Fruit fly (Drosophila melanogaster) whole organism, embryonic: ENCODE results near the gene wg.
A peak's percentile ranks its signal among the peaks of the same experiment; 100 is the strongest.

Source experiments
- Ada2b ChIP-seq: fragments of 200-800 bp; sonication (Bioruptor generic); IDR thresholded peaks from 2 replicates; pipeline ENCODE4 v1.3.6; 2022; ENCODE audit warnings: missing biosample characterization, missing genetic modification characterization
- Aef1 ChIP-seq: fragments of 200-800 bp; sonication (Bioruptor generic); IDR thresholded peaks from 3 replicates; pipeline ENCODE4 v1.3.6; 2022; ENCODE audit warnings: missing biosample characterization, missing genetic modification characterization
- Bdp1 ChIP-seq: fragments of 200-800 bp; sonication (Bioruptor generic); optimal IDR thresholded peaks from 3 replicates; lab custom pipeline; 2016; ENCODE audit warnings: missing biosample characterization, missing genetic modification characterization
- Blimp-1 ChIP-seq: fragments of 200-800 bp; sonication (Bioruptor generic); optimal IDR thresholded peaks from 3 replicates; lab custom pipeline; 2018; ENCODE audit warnings: missing biosample characterization, missing genetic modification characterization, mild to moderate bottlenecking, moderate library complexity, missing genetic modification reagents
- CG10274 ChIP-seq: fragments of 200-800 bp; sonication (Bioruptor generic); optimal IDR thresholded peaks from 3 replicates; lab custom pipeline; 2017; ENCODE audit warnings: missing biosample characterization, mild to moderate bottlenecking, missing genetic modification characterization
- CG11398 ChIP-seq: fragments of 200-800 bp; sonication (Bioruptor generic); optimal IDR thresholded peaks from 2 replicates; lab custom pipeline; 2016; ENCODE audit warnings: missing biosample characterization, missing genetic modification characterization
- CG12219 ChIP-seq: fragments of 200-800 bp; sonication (Bioruptor generic); optimal IDR thresholded peaks from 3 replicates; lab custom pipeline; 2018; ENCODE audit warnings: missing biosample characterization, mild to moderate bottlenecking, missing genetic modification characterization
- CG14710 ChIP-seq: fragments of 200-800 bp; sonication (Bioruptor generic); optimal IDR thresholded peaks from 3 replicates; lab custom pipeline; 2019; ENCODE audit warnings: missing biosample characterization, mild to moderate bottlenecking, missing genetic modification characterization, moderate library complexity
- CG15269 ChIP-seq: fragments of 200-800 bp; sonication (Bioruptor generic); optimal IDR thresholded peaks from 2 replicates; lab custom pipeline; 2018; ENCODE audit warnings: missing biosample characterization, mild to moderate bottlenecking, missing genetic modification characterization, moderate library complexity
- CG15479 ChIP-seq: fragments of 200-800 bp; sonication (Bioruptor generic); optimal IDR thresholded peaks from 3 replicates; lab custom pipeline; 2019; ENCODE audit warnings: missing biosample characterization, mild to moderate bottlenecking, missing genetic modification characterization, moderate library complexity
- CG1602 ChIP-seq: fragments of 200-800 bp; sonication (Bioruptor generic); optimal IDR thresholded peaks from 3 replicates; lab custom pipeline; 2016; ENCODE audit warnings: missing biosample characterization, missing genetic modification characterization
- CG16813 ChIP-seq: fragments of 200-800 bp; sonication (Bioruptor generic); IDR thresholded peaks from 3 replicates; pipeline ENCODE4 v1.3.6; 2022; ENCODE audit warnings: missing biosample characterization, missing genetic modification characterization; ENCODE audit not compliant: partially characterized antibody
- CG17186 ChIP-seq: fragments of 200-800 bp; sonication (Bioruptor generic); optimal IDR thresholded peaks from 3 replicates; lab custom pipeline; 2017; ENCODE audit warnings: missing biosample characterization, missing genetic modification reagents, missing genetic modification characterization
- CG17359 ChIP-seq: fragments of 200-800 bp; sonication (Bioruptor generic); optimal IDR thresholded peaks from 3 replicates; lab custom pipeline; 2018; ENCODE audit warnings: missing biosample characterization, mild to moderate bottlenecking, missing genetic modification characterization, moderate library complexity
- CG17612 ChIP-seq: fragments of 200-800 bp; sonication (Bioruptor generic); IDR thresholded peaks from 2 replicates; pipeline ENCODE4 v1.3.6; 2022; ENCODE audit warnings: missing biosample characterization, missing genetic modification characterization
- CG1832 ChIP-seq: fragments of 200-800 bp; sonication (Bioruptor generic); optimal IDR thresholded peaks from 2 replicates; lab custom pipeline; 2017; ENCODE audit warnings: missing biosample characterization, mild to moderate bottlenecking, missing genetic modification characterization, inconsistent platforms
- CG3065 ChIP-seq: fragments of 200-800 bp; sonication (Bioruptor generic); optimal IDR thresholded peaks from 2 replicates; lab custom pipeline; 2016; ENCODE audit warnings: missing biosample characterization, missing genetic modification characterization
- CG31441 ChIP-seq: fragments of 200-800 bp; sonication (Bioruptor generic); IDR thresholded peaks from 2 replicates; pipeline ENCODE4 v1.3.6; 2022; ENCODE audit warnings: missing biosample characterization, missing genetic modification characterization
- CG3407 ChIP-seq: fragments of 200-800 bp; sonication (Bioruptor generic); optimal IDR thresholded peaks from 2 replicates; lab custom pipeline; 2018; ENCODE audit warnings: missing biosample characterization, mild to moderate bottlenecking, missing genetic modification characterization
- CG6175 ChIP-seq: fragments of 200-800 bp; sonication (Bioruptor generic); IDR thresholded peaks from 3 replicates; pipeline ENCODE4 v1.3.6; 2022; ENCODE audit warnings: missing biosample characterization, missing genetic modification characterization
- CG7556 ChIP-seq: fragments of 200-800 bp; sonication (Bioruptor generic); optimal IDR thresholded peaks from 2 replicates; lab custom pipeline; 2017; ENCODE audit warnings: missing biosample characterization, mild to moderate bottlenecking, missing genetic modification characterization
- CG8359 ChIP-seq: fragments of 200-800 bp; sonication (Bioruptor generic); optimal IDR thresholded peaks from 2 replicates; lab custom pipeline; 2017; ENCODE audit warnings: missing biosample characterization, mild to moderate bottlenecking, missing genetic modification characterization, borderline replicate concordance
- CG9727 ChIP-seq: fragments of 200-800 bp; sonication (Bioruptor generic); optimal IDR thresholded peaks from 3 replicates; lab custom pipeline; 2017; ENCODE audit warnings: missing biosample characterization, mild to moderate bottlenecking, missing genetic modification characterization
- CG9817 ChIP-seq: fragments of 200-800 bp; sonication (Bioruptor generic); optimal IDR thresholded peaks from 2 replicates; lab custom pipeline; 2018; ENCODE audit warnings: missing biosample characterization, mild to moderate bottlenecking, missing genetic modification characterization, moderate library complexity
- Chrac-16 ChIP-seq: fragments of 200-800 bp; sonication (Bioruptor generic); optimal IDR thresholded peaks from 3 replicates; lab custom pipeline; 2016; ENCODE audit warnings: missing biosample characterization, missing genetic modification characterization
- Eip74EF ChIP-seq, 2 experiments: fragments of 200-800 bp in 1 of 2; fragments of >200 bp in 1 of 2; sonication (Bioruptor generic) in 1 of 2; optimal IDR thresholded peaks; 2 replicates each; lab custom pipeline; 2017 to 2019; ENCODE audit warnings: missing biosample characterization in 2 of 2, missing genetic modification characterization in 2 of 2, mild to moderate bottlenecking in 1 of 2, moderate library complexity in 1 of 2
- MBD-R2 ChIP-seq: fragments of 200-800 bp; sonication (Bioruptor generic); IDR thresholded peaks from 2 replicates; pipeline ENCODE4 v1.3.6; 2022; ENCODE audit warnings: missing biosample characterization, missing genetic modification characterization
- Sox102F ChIP-seq: fragments of 200-800 bp; sonication (Bioruptor generic); optimal IDR thresholded peaks from 2 replicates; lab custom pipeline; 2018; ENCODE audit warnings: missing biosample characterization, mild to moderate bottlenecking, missing genetic modification characterization, moderate library complexity
- Xrp1 ChIP-seq: fragments of 200-800 bp; sonication (Bioruptor generic); IDR thresholded peaks from 2 replicates; pipeline ENCODE4 v1.3.6; 2022; ENCODE audit warnings: missing biosample characterization, missing genetic modification characterization
- YL-1 ChIP-seq: fragments of 200-800 bp; sonication (Bioruptor generic); optimal IDR thresholded peaks from 3 replicates; lab custom pipeline; 2017; ENCODE audit warnings: missing biosample characterization, mild to moderate bottlenecking, missing genetic modification characterization
- al ChIP-seq: fragments of 200-800 bp; sonication (Bioruptor generic); IDR thresholded peaks from 2 replicates; pipeline ENCODE4 v1.3.6; 2022; ENCODE audit warnings: missing biosample characterization, missing genetic modification characterization
- bowl ChIP-seq: fragments of 200-800 bp; sonication (Bioruptor generic); IDR thresholded peaks from 2 replicates; pipeline ENCODE4 v1.3.6; 2022; ENCODE audit warnings: missing biosample characterization, missing genetic modification characterization
- chif ChIP-seq, 2 experiments: fragments of 200-800 bp; sonication (Bioruptor generic); optimal IDR thresholded peaks; 3 replicates each; lab custom pipeline; 2016; ENCODE audit warnings: missing biosample characterization in 2 of 2, missing genetic modification characterization in 2 of 2
- cwo ChIP-seq: fragments of 200-800 bp; sonication (Bioruptor generic); optimal IDR thresholded peaks from 3 replicates; lab custom pipeline; 2017; ENCODE audit warnings: missing biosample characterization, missing genetic modification characterization, mild to moderate bottlenecking, moderate library complexity, missing genetic modification reagents
- da ChIP-seq: fragments of 200-800 bp; sonication (Bioruptor generic); optimal IDR thresholded peaks from 2 replicates; lab custom pipeline; 2016; ENCODE audit warnings: missing biosample characterization, missing genetic modification characterization
- dmrt99B ChIP-seq: fragments of 200-800 bp; sonication (Bioruptor generic); optimal IDR thresholded peaks from 2 replicates; lab custom pipeline; 2018; ENCODE audit warnings: missing biosample characterization, mild to moderate bottlenecking, missing genetic modification characterization, moderate library complexity
- fd102C ChIP-seq: fragments of 200-800 bp; sonication (Bioruptor generic); optimal IDR thresholded peaks from 2 replicates; lab custom pipeline; 2018; ENCODE audit warnings: missing biosample characterization, mild to moderate bottlenecking, missing genetic modification characterization, moderate library complexity
- grau ChIP-seq: fragments of 200-800 bp; optimal IDR thresholded peaks from 3 replicates; lab custom pipeline; 2019; ENCODE audit warnings: missing biosample characterization, mild to moderate bottlenecking, missing genetic modification characterization, moderate library complexity
- grn ChIP-seq: fragments of 200-800 bp; sonication (Bioruptor generic); optimal IDR thresholded peaks from 3 replicates; lab custom pipeline; 2017; ENCODE audit warnings: missing biosample characterization, missing genetic modification characterization
- insv ChIP-seq, 2 experiments: fragments of 200-800 bp; sonication (Bioruptor generic); optimal IDR thresholded peaks; 3 replicates each; lab custom pipeline; 2016 to 2018; ENCODE audit warnings: missing biosample characterization in 2 of 2, missing genetic modification characterization in 2 of 2
- scrt ChIP-seq: fragments of 200-800 bp; sonication (Bioruptor generic); optimal IDR thresholded peaks from 2 replicates; lab custom pipeline; 2018; ENCODE audit warnings: missing biosample characterization, mild to moderate bottlenecking, missing genetic modification characterization, moderate library complexity
- slou ChIP-seq: fragments of 200-800 bp; sonication (Bioruptor generic); optimal IDR thresholded peaks from 3 replicates; lab custom pipeline; 2016; ENCODE audit warnings: missing biosample characterization, missing genetic modification characterization
- sob ChIP-seq: fragments of 200-800 bp; sonication (Bioruptor generic); IDR thresholded peaks from 2 replicates; pipeline ENCODE4 v1.3.6; 2022; ENCODE audit warnings: missing biosample characterization, missing genetic modification characterization
- sr ChIP-seq: fragments of 200-800 bp; sonication (Bioruptor generic); IDR thresholded peaks from 3 replicates; pipeline ENCODE4 v1.3.6; 2022; ENCODE audit warnings: missing biosample characterization, missing genetic modification characterization
- tna ChIP-seq: fragments of 200-800 bp; sonication (Bioruptor generic); IDR thresholded peaks from 2 replicates; pipeline ENCODE4 v1.3.6; 2022; ENCODE audit warnings: missing biosample characterization, missing genetic modification characterization; ENCODE audit not compliant: partially characterized antibody
- trem ChIP-seq: fragments of 200-800 bp; optimal IDR thresholded peaks from 3 replicates; lab custom pipeline; 2019; ENCODE audit warnings: missing biosample characterization, mild to moderate bottlenecking, missing genetic modification characterization, moderate library complexity
- twi ChIP-seq: fragments of 200-800 bp; optimal IDR thresholded peaks from 2 replicates; lab custom pipeline; 2019; ENCODE audit warnings: missing biosample characterization, mild to moderate bottlenecking, missing genetic modification characterization, moderate library complexity
- vvl ChIP-seq: fragments of 200-800 bp; sonication (Bioruptor generic); IDR thresholded peaks from 2 replicates; pipeline ENCODE4 v1.3.6; 2022; ENCODE audit warnings: missing biosample characterization, missing genetic modification characterization
- z ChIP-seq: fragments of 200-800 bp; sonication (Bioruptor generic); IDR thresholded peaks from 3 replicates; pipeline ENCODE4 v1.3.6; 2022; ENCODE audit warnings: missing biosample characterization, missing genetic modification characterization
- zen2 ChIP-seq: fragments of 200-800 bp; sonication (Bioruptor generic); IDR thresholded peaks from 3 replicates; pipeline ENCODE4 v1.3.6; 2022; ENCODE audit warnings: missing biosample characterization, missing genetic modification characterization; ENCODE audit not compliant: partially characterized antibody

wg gene

dm6 chr2L:7258105-7258504 is 48.9 kb upstream of the wg start (continued):
- TF ChIP-seq CG12219 (GFP tag; lab: Kevin White, UChicago), result no peak
- peak; percentile 6 for TF ChIP-seq dmrt99B
- TF ChIP-seq trem (tag; lab: Kevin White, UChicago), result peak; percentile 17
- peak; percentile 55 for TF ChIP-seq Chrac-16 (GFP tag; lab: Kevin White, UChicago)
- no peak for TF ChIP-seq CG31441 (GFP tag; lab: Robert Waterston, UW)
- TF ChIP-seq vvl (GFP tag; lab: Robert Waterston, UW), result peak; percentile 70
- TF ChIP-seq Eip74EF (GFP tag; optimal IDR thresholded peaks at IDR 0.05; lab: Kevin White, UChicago), result no peak
- TF ChIP-seq CG6175 (GFP tag; lab: Robert Waterston, UW), result no peak
- TF ChIP-seq insv (GFP tag; optimal IDR thresholded peaks at IDR 0.05; lab: Kevin White, UChicago), result peak in 1 of 2 experiments; percentile 42
- TF ChIP-seq CG17186, result no peak
- no peak for TF ChIP-seq CG17612
- no peak for TF ChIP-seq CG10274 (GFP tag; lab: Kevin White, UChicago)
- no peak for TF ChIP-seq CG15479 (GFP tag; lab: Kevin White, UChicago)
- peak; percentile 28 for TF ChIP-seq CG3407 (GFP tag; lab: Kevin White, UChicago)
- no peak for TF ChIP-seq sr (GFP tag; lab: Robert Waterston, UW)
- peak; percentile 36 to 71 for TF ChIP-seq chif (GFP tag; optimal IDR thresholded peaks at IDR 0.05; lab: Kevin White, UChicago)
- TF ChIP-seq zen2 (GFP tag; lab: Robert Waterston, UW), result no peak
- TF ChIP-seq slou (GFP tag; lab: Kevin White, UChicago), result no peak
- peak; percentile 50; the same call in 1 of the 2 replicates for TF ChIP-seq sob (GFP tag; lab: Robert Waterston, UW)
- TF ChIP-seq cwo, result no peak
- peak; percentile 29; the same call in 1 of the 2 replicates for TF ChIP-seq Xrp1 (GFP tag; lab: Robert Waterston, UW)
- no peak for TF ChIP-seq CG9727
- no peak for TF ChIP-seq MBD-R2
- TF ChIP-seq CG1602 (GFP tag; lab: Kevin White, UChicago), result peak; percentile 59
- no peak for TF ChIP-seq CG7556 (GFP tag; lab: Kevin White, UChicago)
- no peak for TF ChIP-seq bowl (GFP tag; lab: Robert Waterston, UW)
- no peak for TF ChIP-seq CG1832 (GFP tag; lab: Kevin White, UChicago)
- peak; percentile 11 for TF ChIP-seq da (GFP tag; lab: Kevin White, UChicago)
- TF ChIP-seq CG15269 (tag; lab: Kevin White, UChicago), result peak; percentile 53
- TF ChIP-seq Sox102F (GFP tag; lab: Kevin White, UChicago), result peak; percentile 65
- TF ChIP-seq al (GFP tag; lab: Robert Waterston, UW), result no peak
- no peak for TF ChIP-seq CG11398 (GFP tag; lab: Kevin White, UChicago)
- peak; percentile 41; the same call in 2 of the 3 replicates for TF ChIP-seq CG16813 (GFP tag; lab: Robert Waterston, UW)
- no peak for TF ChIP-seq YL-1 (GFP tag; lab: Kevin White, UChicago)
- peak; percentile 62 for TF ChIP-seq CG9817 (tag; lab: Kevin White, UChicago)
- TF ChIP-seq scrt, result peak; percentile 12
- TF ChIP-seq Bdp1, result peak; percentile 11
- TF ChIP-seq Ada2b (GFP tag; lab: Robert Waterston, UW), result no peak
- peak; percentile 20 for TF ChIP-seq twi
- no peak; the same call in 1 of the 2 replicates for TF ChIP-seq tna (GFP tag; lab: Robert Waterston, UW)
- peak; percentile 68 for TF ChIP-seq grau
- peak; percentile 11 for TF ChIP-seq grn (GFP tag; lab: Kevin White, UChicago)
- peak; percentile 45 for TF ChIP-seq CG17359 (tag; lab: Kevin White, UChicago)
- peak; percentile 42 for TF ChIP-seq Blimp-1 (GFP tag; lab: Kevin White, UChicago)
- no peak for TF ChIP-seq CG3065 (GFP tag; lab: Kevin White, UChicago)
- peak; percentile 20; the same call in 1 of the 3 replicates for TF ChIP-seq Aef1
- TF ChIP-seq z, result no peak
- peak; percentile 38 for TF ChIP-seq CG14710 (tag; lab: Kevin White, UChicago)
- peak; percentile 5 for TF ChIP-seq CG8359 (GFP tag; lab: Kevin White, UChicago)
- TF ChIP-seq fd102C (GFP tag; lab: Kevin White, UChicago), result no peak
